Fruit fly (Drosophila melanogaster) whole organism, embryonic: ENCODE measurements around the gene CG4293.

Experiments
- B-H1 ChIP-seq: fragments of 200-800 bp; sonication (Bioruptor generic); IDR thresholded peaks from 3 replicates; pipeline ENCODE4 v1.3.6; 2022; ENCODE audit warnings: missing biosample characterization, missing genetic modification characterization
- Blimp-1 ChIP-seq: fragments of 200-800 bp; sonication (Bioruptor generic); optimal IDR thresholded peaks from 3 replicates; lab custom pipeline; 2018; ENCODE audit warnings: missing biosample characterization, missing genetic modification characterization, mild to moderate bottlenecking, moderate library complexity, missing genetic modification reagents
- CG10274 ChIP-seq: fragments of 200-800 bp; sonication (Bioruptor generic); optimal IDR thresholded peaks from 3 replicates; lab custom pipeline; 2017; ENCODE audit warnings: missing biosample characterization, mild to moderate bottlenecking, missing genetic modification characterization
- CG10543 ChIP-seq: fragments of 200-800 bp; sonication (Bioruptor generic); optimal IDR thresholded peaks from 3 replicates; lab custom pipeline; 2017; ENCODE audit warnings: missing biosample characterization, mild to moderate bottlenecking, missing genetic modification characterization, moderate library complexity
- CG11560 ChIP-seq: fragments of 200-800 bp; sonication (Bioruptor generic); IDR thresholded peaks from 3 replicates; pipeline ENCODE4 v1.3.6; 2022; ENCODE audit warnings: missing biosample characterization, missing genetic modification characterization
- CG11696 ChIP-seq: fragments of 200-800 bp; sonication (Bioruptor generic); IDR thresholded peaks from 2 replicates; pipeline ENCODE4 v1.3.6; 2022; ENCODE audit warnings: missing biosample characterization, missing genetic modification characterization
- CG12219 ChIP-seq: fragments of 200-800 bp; sonication (Bioruptor generic); optimal IDR thresholded peaks from 3 replicates; lab custom pipeline; 2018; ENCODE audit warnings: missing biosample characterization, mild to moderate bottlenecking, missing genetic modification characterization
- CG13624 ChIP-seq: fragments of 200-800 bp; sonication (Bioruptor generic); optimal IDR thresholded peaks from 2 replicates; lab custom pipeline; 2016; ENCODE audit warnings: missing biosample characterization, missing genetic modification characterization
- CG17186 ChIP-seq: fragments of 200-800 bp; sonication (Bioruptor generic); optimal IDR thresholded peaks from 3 replicates; lab custom pipeline; 2017; ENCODE audit warnings: missing biosample characterization, missing genetic modification reagents, missing genetic modification characterization
- CG18599 ChIP-seq: fragments of 200-800 bp; sonication (Bioruptor generic); optimal IDR thresholded peaks from 3 replicates; lab custom pipeline; 2017; ENCODE audit warnings: missing biosample characterization, missing genetic modification characterization, mild to moderate bottlenecking, moderate library complexity, missing genetic modification reagents
- CG2202 ChIP-seq: fragments of 200-800 bp; sonication (Bioruptor generic); optimal IDR thresholded peaks from 2 replicates; lab custom pipeline; 2018; ENCODE audit warnings: missing biosample characterization, mild to moderate bottlenecking, missing genetic modification characterization
- CG34224 ChIP-seq: fragments of 200-800 bp; sonication (Bioruptor generic); IDR thresholded peaks from 3 replicates; pipeline ENCODE4 v1.3.6; 2022; ENCODE audit warnings: missing biosample characterization, missing genetic modification characterization; ENCODE audit not compliant: partially characterized antibody
- CG9437 ChIP-seq: fragments of 200-800 bp; sonication (Bioruptor generic); optimal IDR thresholded peaks from 2 replicates; lab custom pipeline; 2018; ENCODE audit warnings: missing biosample characterization, mild to moderate bottlenecking, missing genetic modification characterization
- CTCF ChIP-seq: fragments of 200-800 bp; sonication (Bioruptor generic); optimal IDR thresholded peaks from 2 replicates; lab custom pipeline; 2017; ENCODE audit warnings: missing biosample characterization, mild to moderate bottlenecking, missing genetic modification characterization, moderate library complexity
- Camta ChIP-seq: fragments of 200-800 bp; sonication (Bioruptor generic); optimal IDR thresholded peaks from 2 replicates; lab custom pipeline; 2016; ENCODE audit warnings: missing biosample characterization, missing genetic modification characterization
- D19A ChIP-seq: fragments of 200-800 bp; optimal IDR thresholded peaks from 3 replicates; lab custom pipeline; 2019; ENCODE audit warnings: missing biosample characterization, mild to moderate bottlenecking, missing genetic modification characterization, moderate library complexity
- Dad ChIP-seq: fragments of 200-800 bp; sonication (Bioruptor generic); optimal IDR thresholded peaks from 3 replicates; lab custom pipeline; 2016; ENCODE audit warnings: missing biosample characterization, missing genetic modification characterization
- Deaf1 ChIP-seq: fragments of 200-800 bp; optimal IDR thresholded peaks from 3 replicates; lab custom pipeline; 2019; ENCODE audit warnings: missing biosample characterization, mild to moderate bottlenecking, missing genetic modification characterization, moderate library complexity
- E2f1 ChIP-seq: fragments of 200-800 bp; sonication (Bioruptor generic); IDR thresholded peaks from 2 replicates; pipeline ENCODE4 v1.3.6; 2022; ENCODE audit warnings: missing biosample characterization, missing genetic modification characterization
- Ets65A ChIP-seq: fragments of 200-800 bp; sonication (Bioruptor generic); peaks from one replicate; lab custom pipeline; 2016; ENCODE audit warnings: missing biosample characterization, missing genetic modification characterization
- H15 ChIP-seq: fragments of 200-800 bp; sonication (Bioruptor generic); IDR thresholded peaks from 3 replicates; pipeline ENCODE4 v1.3.6; 2022; ENCODE audit warnings: missing biosample characterization, missing genetic modification characterization
- HLHmδ ChIP-seq: fragments of 200-800 bp; sonication (Bioruptor generic); optimal IDR thresholded peaks from 2 replicates; lab custom pipeline; 2018; ENCODE audit warnings: missing biosample characterization, mild to moderate bottlenecking, missing genetic modification characterization, moderate library complexity
- MESR4 ChIP-seq: fragments of 200-800 bp; sonication (Bioruptor generic); optimal IDR thresholded peaks from 2 replicates; lab custom pipeline; 2018; ENCODE audit warnings: missing biosample characterization, mild to moderate bottlenecking, missing genetic modification characterization, moderate library complexity
- Mes4 ChIP-seq: fragments of 200-800 bp; sonication (Bioruptor generic); optimal IDR thresholded peaks from 2 replicates; lab custom pipeline; 2016; ENCODE audit warnings: missing biosample characterization, missing genetic modification characterization
- Oli ChIP-seq: fragments of 200-800 bp; sonication (Bioruptor generic); optimal IDR thresholded peaks from 2 replicates; lab custom pipeline; 2018; ENCODE audit warnings: missing biosample characterization, mild to moderate bottlenecking, missing genetic modification characterization, moderate library complexity
- Sry-β ChIP-seq: fragments of 200-800 bp; sonication (Bioruptor generic); optimal IDR thresholded peaks from 2 replicates; lab custom pipeline; 2018; ENCODE audit warnings: missing biosample characterization, mild to moderate bottlenecking, missing genetic modification characterization, moderate library complexity
- Stat92E ChIP-seq, 3 experiments: fragments of >200 bp in 2 of 3; fragments of 200-800 bp in 1 of 3; sonication (Bioruptor generic) in 1 of 3; optimal IDR thresholded peaks; 2 replicates each; lab custom pipeline; 2017 to 2019; ENCODE audit warnings: missing biosample characterization in 3 of 3, missing genetic modification characterization in 3 of 3, mild to moderate bottlenecking in 1 of 3, moderate library complexity in 1 of 3
- amos ChIP-seq: fragments of 200-800 bp; sonication (Bioruptor generic); IDR thresholded peaks from 2 replicates; pipeline ENCODE4 v1.3.6; 2022; ENCODE audit warnings: missing biosample characterization, missing genetic modification characterization; ENCODE audit not compliant: partially characterized antibody
- ap ChIP-seq: fragments of 200-800 bp; sonication (Bioruptor generic); IDR thresholded peaks from 2 replicates; pipeline ENCODE4 v1.3.6; 2022; ENCODE audit warnings: missing biosample characterization, missing genetic modification characterization
- dm ChIP-seq: fragments of 200-800 bp; sonication (Bioruptor generic); optimal IDR thresholded peaks from 3 replicates; lab custom pipeline; 2016; ENCODE audit warnings: missing biosample characterization, missing genetic modification characterization
- dmrt11E ChIP-seq: fragments of 200-800 bp; sonication (Bioruptor generic); optimal IDR thresholded peaks from 3 replicates; lab custom pipeline; 2018; ENCODE audit warnings: missing biosample characterization, mild to moderate bottlenecking, missing genetic modification characterization, moderate library complexity
- fd102C ChIP-seq: fragments of 200-800 bp; sonication (Bioruptor generic); optimal IDR thresholded peaks from 2 replicates; lab custom pipeline; 2018; ENCODE audit warnings: missing biosample characterization, mild to moderate bottlenecking, missing genetic modification characterization, moderate library complexity
- fd64A ChIP-seq: fragments of 200-800 bp; sonication (Bioruptor generic); optimal IDR thresholded peaks from 3 replicates; lab custom pipeline; 2018; ENCODE audit warnings: missing biosample characterization, mild to moderate bottlenecking, missing genetic modification characterization
- gcm2 ChIP-seq: fragments of 200-800 bp; sonication (Bioruptor generic); optimal IDR thresholded peaks from 2 replicates; lab custom pipeline; 2016; ENCODE audit warnings: missing biosample characterization, missing genetic modification characterization
- grn ChIP-seq: fragments of 200-800 bp; sonication (Bioruptor generic); optimal IDR thresholded peaks from 3 replicates; lab custom pipeline; 2017; ENCODE audit warnings: missing biosample characterization, missing genetic modification characterization
- jing ChIP-seq: fragments of 200-800 bp; sonication (Bioruptor generic); optimal IDR thresholded peaks from 2 replicates; lab custom pipeline; 2018; ENCODE audit warnings: missing biosample characterization, mild to moderate bottlenecking, missing genetic modification characterization
- kay ChIP-seq: fragments of 200-800 bp; sonication (Bioruptor generic); optimal IDR thresholded peaks from 2 replicates; lab custom pipeline; 2016; ENCODE audit warnings: missing biosample characterization, missing genetic modification characterization
- lmd ChIP-seq: fragments of 200-800 bp; sonication (Bioruptor generic); IDR thresholded peaks from 2 replicates; pipeline ENCODE4 v1.3.6; 2022; ENCODE audit warnings: missing biosample characterization, missing genetic modification characterization
- lov ChIP-seq, 2 experiments: fragments of 200-800 bp in 1 of 2; fragments of >200 bp in 1 of 2; sonication (Bioruptor generic) in 1 of 2; IDR thresholded peaks in 1 of 2; optimal IDR thresholded peaks in 1 of 2; 2 replicates in 1 of 2; 3 replicates in 1 of 2; pipeline versions ENCODE4 v1.3.6 to Lab custom; 2017 to 2022; ENCODE audit warnings: missing biosample characterization in 1 of 2, missing genetic modification characterization in 1 of 2
- luna ChIP-seq: fragments of 200-800 bp; sonication (Bioruptor generic); optimal IDR thresholded peaks from 2 replicates; lab custom pipeline; 2016; ENCODE audit warnings: missing biosample characterization, missing genetic modification characterization
- nau ChIP-seq: fragments of 200-800 bp; sonication (Bioruptor generic); optimal IDR thresholded peaks from 3 replicates; lab custom pipeline; 2017; ENCODE audit warnings: missing biosample characterization, mild to moderate bottlenecking, missing genetic modification characterization, missing genetic modification reagents
- nerfin-2 ChIP-seq: fragments of 200-800 bp; sonication (Bioruptor generic); IDR thresholded peaks from 2 replicates; pipeline ENCODE4 v1.3.6; 2022; ENCODE audit warnings: missing biosample characterization, missing genetic modification characterization; ENCODE audit not compliant: partially characterized antibody
- peb ChIP-seq: fragments of 200-800 bp; sonication (Bioruptor generic); IDR thresholded peaks from 2 replicates; pipeline ENCODE4 v1.3.6; 2022; ENCODE audit warnings: missing biosample characterization, missing genetic modification characterization
- rib ChIP-seq: fragments of 200-800 bp; sonication (Bioruptor generic); IDR thresholded peaks from 2 replicates; pipeline ENCODE4 v1.3.6; 2022; ENCODE audit warnings: missing biosample characterization, missing genetic modification characterization
- ssp ChIP-seq: fragments of 200-800 bp; sonication (Bioruptor generic); IDR thresholded peaks from 2 replicates; pipeline ENCODE4 v1.3.6; 2022; ENCODE audit warnings: missing biosample characterization, missing genetic modification characterization
- stwl ChIP-seq: fragments of 200-800 bp; sonication (Bioruptor generic); optimal IDR thresholded peaks from 3 replicates; lab custom pipeline; 2018; ENCODE audit warnings: missing biosample characterization, mild to moderate bottlenecking, missing genetic modification characterization, moderate library complexity
- toy ChIP-seq: fragments of 200-800 bp; sonication (Bioruptor generic); IDR thresholded peaks from 2 replicates; pipeline ENCODE4 v1.3.6; 2022; ENCODE audit warnings: missing biosample characterization, missing genetic modification characterization
- unc-4 ChIP-seq: fragments of 200-800 bp; sonication (Bioruptor generic); IDR thresholded peaks from 2 replicates; pipeline ENCODE4 v1.3.6; 2022; ENCODE audit warnings: missing biosample characterization, missing genetic modification characterization; ENCODE audit not compliant: partially characterized antibody
- wor ChIP-seq: fragments of 200-800 bp; sonication (Bioruptor generic); IDR thresholded peaks from 2 replicates; pipeline ENCODE4 v1.3.6; 2022; ENCODE audit warnings: missing biosample characterization, missing genetic modification characterization

The CG4293 gene

DNA sequence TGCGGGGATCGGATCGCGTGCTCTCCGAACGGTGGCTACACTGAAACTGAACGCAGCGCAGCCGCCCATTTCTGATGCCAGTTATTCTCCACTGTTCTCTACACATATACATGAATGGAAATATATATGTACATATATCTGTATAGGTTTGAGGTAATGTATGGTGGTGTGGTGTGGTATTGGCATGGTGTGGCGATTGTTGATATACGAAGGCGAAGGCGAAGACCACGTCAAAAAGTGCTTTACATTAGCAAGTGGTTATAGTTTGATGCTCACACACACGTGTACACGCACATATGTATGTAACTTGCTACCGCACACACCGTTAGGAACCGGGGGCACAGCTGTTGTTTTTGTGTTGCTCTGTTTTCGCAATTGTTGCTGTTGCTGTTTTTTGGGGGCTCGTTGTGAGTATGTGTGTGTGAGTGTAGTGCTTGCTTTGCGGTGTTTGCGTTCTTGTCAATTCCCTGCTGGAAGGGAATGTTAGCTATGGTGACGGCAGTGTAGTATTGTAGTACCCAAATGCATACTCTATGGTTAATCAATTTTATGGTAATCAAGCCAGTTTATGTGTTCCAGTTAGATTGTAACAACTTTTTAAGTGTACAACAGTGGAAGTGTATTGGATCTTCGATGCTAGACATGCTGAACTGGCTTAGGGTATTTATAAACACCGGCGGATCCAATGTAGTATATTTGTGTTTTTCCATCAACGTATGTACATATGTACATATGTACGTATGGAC lies 36.5 kb downstream of the CG4293 start, which contains the start of gene CG17896:
TSS of gene CG17896 (minus strand) at position 51 of the 746 bp plus-strand sequence.
- TF ChIP-seq CG34224 (GFP tag; lab: Robert Waterston, UW): no peak
- peak; percentile 97 for TF ChIP-seq H15 (GFP tag; lab: Robert Waterston, UW)
- peak; percentile 75 for TF ChIP-seq CG17186
- TF ChIP-seq Blimp-1 (GFP tag; lab: Kevin White, UChicago): peak; percentile 92
- peak; percentile 99 for TF ChIP-seq D19A (tag; lab: Kevin White, UChicago)
- no peak for TF ChIP-seq HLHmδ
- peak; percentile 99 for TF ChIP-seq CG18599 (GFP tag; lab: Kevin White, UChicago)
- TF ChIP-seq Dad: peak; percentile 98
- peak; percentile 100 for TF ChIP-seq Ets65A (GFP tag; lab: Kevin White, UChicago)
- TF ChIP-seq Deaf1 (tag; lab: Kevin White, UChicago): peak; percentile 80
- TF ChIP-seq rib (GFP tag; lab: Robert Waterston, UW): peak; percentile 99
- peak; percentile 89 for TF ChIP-seq fd64A (GFP tag; lab: Kevin White, UChicago)
- peak; percentile 98 for TF ChIP-seq CG12219 (GFP tag; lab: Kevin White, UChicago)
- peak; percentile 79 for TF ChIP-seq CG2202
- TF ChIP-seq grn: peak; percentile 77
- TF ChIP-seq nerfin-2: no peak
- peak; percentile 92 for TF ChIP-seq peb (GFP tag; lab: Robert Waterston, UW)
- peak; percentile 97 for TF ChIP-seq Oli (tag; lab: Kevin White, UChicago)
- peak; percentile 94 for TF ChIP-seq kay
- TF ChIP-seq nau: peak; percentile 96
- peak; percentile 94 for TF ChIP-seq CG10274 (GFP tag; lab: Kevin White, UChicago)
- TF ChIP-seq fd102C: no peak
- TF ChIP-seq Sry-β (GFP tag; lab: Kevin White, UChicago): no peak
- TF ChIP-seq lov (optimal IDR thresholded peaks at IDR 0.05; lab: Kevin White, UChicago): no peak
- peak; percentile 92 for TF ChIP-seq lov (GFP tag; IDR thresholded peaks at IDR 0.05; lab: Robert Waterston, UW)
- peak; percentile 99 for TF ChIP-seq CG13624
- peak; percentile 89 for TF ChIP-seq CG9437 (GFP tag; lab: Kevin White, UChicago)
- TF ChIP-seq CG11560 (tag; lab: Robert Waterston, UW): peak; percentile 94
- TF ChIP-seq dm (GFP tag; lab: Kevin White, UChicago): peak; percentile 96
- peak; percentile 90 for TF ChIP-seq wor
- TF ChIP-seq dmrt11E (tag; lab: Kevin White, UChicago): peak; percentile 72
- peak in 1 of 3 experiments; percentile 13 for TF ChIP-seq Stat92E (GFP tag; optimal IDR thresholded peaks at IDR 0.05; lab: Kevin White, UChicago)
- peak; percentile 97 for TF ChIP-seq Camta
- peak; percentile 98 for TF ChIP-seq luna (GFP tag; lab: Kevin White, UChicago)
- TF ChIP-seq gcm2 (GFP tag; lab: Kevin White, UChicago): peak; percentile 89
- peak; percentile 99 for TF ChIP-seq lmd (GFP tag; lab: Robert Waterston, UW)
- peak; percentile 98 for TF ChIP-seq E2f1 (GFP tag; lab: Robert Waterston, UW)
- TF ChIP-seq CG11696: peak; percentile 90
- peak; percentile 96 for TF ChIP-seq toy
- peak; percentile 92 for TF ChIP-seq ssp
- TF ChIP-seq CTCF (GFP tag; lab: Kevin White, UChicago): peak; percentile 43
- no peak for TF ChIP-seq stwl (tag; lab: Kevin White, UChicago)
- TF ChIP-seq Mes4 (GFP tag; lab: Kevin White, UChicago): peak; percentile 93
- peak; percentile 89 for TF ChIP-seq ap
- TF ChIP-seq CG10543 (GFP tag; lab: Kevin White, UChicago): peak; percentile 85
- peak; percentile 61 for TF ChIP-seq MESR4 (GFP tag; lab: Kevin White, UChicago)
- peak; percentile 97 for TF ChIP-seq B-H1 (GFP tag; lab: Robert Waterston, UW)
- no peak for TF ChIP-seq amos (GFP tag; lab: Robert Waterston, UW)
- no peak for TF ChIP-seq unc-4 (GFP tag; lab: Robert Waterston, UW)
- TF ChIP-seq jing (GFP tag; lab: Kevin White, UChicago): peak; percentile 95
